Worm (Caenorhabditis elegans): Measurements from ENCODE around the gene ZK688.11.

- TF ChIP-seq dpl-1 (GFP tag; optimal IDR thresholded peaks at IDR 0.05) (no peak), ZK185.1 (tag; optimal IDR thresholded peaks at IDR 0.05; ENCODE audit: poor library complexity, severe bottlenecking) (no peak), lin-35 (GFP tag; optimal IDR thresholded peaks at IDR 0.05) (no peak), ekl-4 (GFP tag; IDR thresholded peaks at IDR 0.05) (no peak), ztf-22 (GFP tag; optimal IDR thresholded peaks at IDR 0.05) (no peak), ama-1 (optimal IDR thresholded peaks at IDR 0.05) (no peak), ama-1 (GFP tag; optimal IDR thresholded peaks at IDR 0.05) (no peak), hmg-1.2 (GFP tag; IDR thresholded peaks at IDR 0.05) (no peak), F39B2.1 (GFP tag; IDR thresholded peaks at IDR 0.05) (no peak), pha-4 (tag; optimal IDR thresholded peaks at IDR 0.05) (no peak), nhr-120 (GFP tag; IDR thresholded peaks at IDR 0.05) (no peak), F55B11.4 (tag; optimal IDR thresholded peaks at IDR 0.05; ENCODE audit: borderline replicate concordance, insufficient read depth) (no peak), hsf-1 (GFP tag; IDR thresholded peaks at IDR 0.05) (no peak), somi-1 (GFP tag; optimal IDR thresholded peaks at IDR 0.05) (no peak)
Measured at ce11 chrIII:7882900-7883299, 1.9 kb downstream of the ZK688.11 start, which contains the start of gene ZK688.9.
